Worm (Caenorhabditis elegans) whole organism, early embryonic: ENCODE measurements around the gene F38B6.3.

Source experiments
- B0310.2 ChIP-seq: sonication (generic microtip); optimal IDR thresholded peaks from 2 replicates; lab custom pipeline; 2016; ENCODE audit warnings: mild to moderate bottlenecking, missing genetic modification characterization, missing compliant biosample characterization
- F13C5.2 ChIP-seq: sonication (generic microtip); optimal IDR thresholded peaks from 2 replicates; lab custom pipeline; 2017; ENCODE audit warnings: mild to moderate bottlenecking, missing genetic modification characterization, inconsistent platforms, missing compliant biosample characterization
- aly-1 ChIP-seq: sonication (generic microtip); optimal IDR thresholded peaks from 2 replicates; lab custom pipeline; 2016; ENCODE audit warnings: missing genetic modification characterization, missing compliant biosample characterization
- ama-1 ChIP-seq: fragments of 150-350 bp; optimal IDR thresholded peaks from 2 replicates; lab custom pipeline; 2014
- ceh-13 ChIP-seq: fragments of 200-800 bp; sonication (Bioruptor generic); optimal IDR thresholded peaks from 2 replicates; lab custom pipeline; 2018; ENCODE audit warnings: mild to moderate bottlenecking, missing genetic modification characterization, missing compliant biosample characterization
- ceh-36 ChIP-seq: sonication (generic microtip); optimal IDR thresholded peaks from 2 replicates; lab custom pipeline; 2016; ENCODE audit warnings: missing genetic modification characterization, inconsistent platforms, missing compliant biosample characterization
- ets-7 ChIP-seq: sonication (generic microtip); optimal IDR thresholded peaks from 2 replicates; lab custom pipeline; 2016; ENCODE audit warnings: missing genotype, missing genetic modification characterization, missing compliant biosample characterization
- flt-1 ChIP-seq: fragments of 200-800 bp; sonication (Bioruptor generic); IDR thresholded peaks from 2 replicates; pipeline ENCODE4 v1.3.6; 2022; ENCODE audit warnings: missing genetic modification characterization, missing compliant biosample characterization
- hmbx-1 ChIP-seq: sonication (generic microtip); optimal IDR thresholded peaks from 2 replicates; lab custom pipeline; 2016; ENCODE audit warnings: mild to moderate bottlenecking, missing genetic modification characterization, missing compliant biosample characterization
- hmg-4 ChIP-seq: fragments of 200-800 bp; sonication (Bioruptor generic); optimal IDR thresholded peaks from 2 replicates; lab custom pipeline; 2018; ENCODE audit warnings: mild to moderate bottlenecking, missing genetic modification characterization, missing compliant biosample characterization
- hnd-1 ChIP-seq: sonication (generic microtip); optimal IDR thresholded peaks from 2 replicates; lab custom pipeline; 2016; ENCODE audit warnings: missing genetic modification characterization, missing compliant biosample characterization
- pes-1 ChIP-seq: fragments of 200-800 bp; sonication (Bioruptor generic); IDR thresholded peaks from 2 replicates; pipeline ENCODE4 v1.3.6; 2022; ENCODE audit warnings: missing genetic modification reagents, missing genetic modification characterization, missing compliant biosample characterization
- scrt-1 ChIP-seq: fragments of 200-800 bp; sonication (Bioruptor generic); IDR thresholded peaks from 2 replicates; pipeline ENCODE4 v1.3.6; 2022; ENCODE audit warnings: missing genetic modification characterization, missing compliant biosample characterization
- sea-1 ChIP-seq: fragments of 200-800 bp; sonication (Bioruptor generic); conservative IDR thresholded peaks from 2 replicates; pipeline ENCODE4 v1.3.6; 2022; ENCODE audit warnings: missing genetic modification characterization, missing compliant biosample characterization
- tbx-11 ChIP-seq: fragments of 200-800 bp; sonication (Bioruptor generic); IDR thresholded peaks from 2 replicates; pipeline ENCODE4 v1.3.6; 2022; ENCODE audit warnings: missing genetic modification characterization, missing compliant biosample characterization
- tbx-37 ChIP-seq: fragments of 200-800 bp; sonication (Bioruptor generic); conservative IDR thresholded peaks from 2 replicates; pipeline ENCODE4 v1.3.6; 2022; ENCODE audit warnings: missing genetic modification reagents, missing genetic modification characterization, missing compliant biosample characterization
- tra-4 ChIP-seq: sonication (generic microtip); optimal IDR thresholded peaks from 2 replicates; lab custom pipeline; 2017; ENCODE audit warnings: missing genetic modification characterization, missing compliant biosample characterization

The F38B6.3 gene

ce11 chrX:6693331-6693730 is at the start of gene F38B6.3:
TSS of gene F38B6.3 (plus strand) at chrX:6693631.
- TF ChIP-seq tra-4 (tag; lab: Kevin White, UChicago), result no peak
- TF ChIP-seq B0310.2 (tag; lab: Kevin White, UChicago), result no peak

ce11 chrX:6644971-6645704 is 48.3 kb upstream of the F38B6.3 start, which contains the start of gene C56E10.3:
TSS of gene C56E10.3 (plus strand) at chrX:6645654.
- TF ChIP-seq ets-7 (tag; lab: Kevin White, UChicago) (no peak), tbx-37 (no peak), hnd-1 (tag; lab: Kevin White, UChicago) (no peak), sea-1 (no peak), F13C5.2 (tag; lab: Kevin White, UChicago) (no peak), aly-1 (tag; lab: Kevin White, UChicago) (no peak), scrt-1 (GFP tag; lab: Robert Waterston, UW) (no peak), ama-1 (lab: Kevin White, UChicago) (no peak), B0310.2 (tag; lab: Kevin White, UChicago) (no peak), hmg-4 (no peak), pes-1 (GFP tag; lab: Robert Waterston, UW) (no peak), ceh-36 (tag; lab: Kevin White, UChicago) (no peak), tra-4 (tag; lab: Kevin White, UChicago) (no peak), flt-1 (GFP tag; lab: Robert Waterston, UW) (no peak), hmbx-1 (tag; lab: Kevin White, UChicago) (no peak), tbx-11 (no peak), ceh-13 (GFP tag; lab: Kevin White, UChicago) (no peak)

- no peak for TF ChIP-seq sea-1
Observed at ce11 chrX:6646387-6647061, 46.9 kb upstream of the F38B6.3 start.

- no peak for TF ChIP-seq aly-1 (tag; lab: Kevin White, UChicago)
- TF ChIP-seq tbx-37, result no peak
- no peak for TF ChIP-seq ets-7 (tag; lab: Kevin White, UChicago)
- TF ChIP-seq pes-1 (GFP tag; lab: Robert Waterston, UW), result no peak
- TF ChIP-seq ceh-36 (tag; lab: Kevin White, UChicago), result no peak
- no peak for TF ChIP-seq hmbx-1 (tag; lab: Kevin White, UChicago)
- no peak for TF ChIP-seq scrt-1 (GFP tag; lab: Robert Waterston, UW)
- no peak for TF ChIP-seq flt-1 (GFP tag; lab: Robert Waterston, UW)
- TF ChIP-seq F13C5.2 (tag; lab: Kevin White, UChicago), result no peak
- no peak for TF ChIP-seq B0310.2 (tag; lab: Kevin White, UChicago)
- TF ChIP-seq tbx-11, result no peak
- no peak for TF ChIP-seq ceh-13 (GFP tag; lab: Kevin White, UChicago)
- TF ChIP-seq ama-1 (lab: Kevin White, UChicago), result no peak
- TF ChIP-seq sea-1, result no peak
- no peak for TF ChIP-seq hmg-4
- no peak for TF ChIP-seq hnd-1 (tag; lab: Kevin White, UChicago)
Observed at ce11 chrX:6649573-6649972, 43.9 kb upstream of the F38B6.3 start.

ce11 chrX:6653173-6653572 is 40.3 kb upstream of the F38B6.3 start:
- TF ChIP-seq tra-4 (tag; lab: Kevin White, UChicago) (no peak), hmg-4 (no peak), ama-1 (lab: Kevin White, UChicago) (no peak), tbx-37 (no peak), ets-7 (tag; lab: Kevin White, UChicago) (no peak)

ce11 chrX:6654139-6654538 is 39.3 kb upstream of the F38B6.3 start:
- no peak for TF ChIP-seq ets-7 (tag; lab: Kevin White, UChicago)
- no peak for TF ChIP-seq B0310.2 (tag; lab: Kevin White, UChicago)
- TF ChIP-seq F13C5.2 (tag; lab: Kevin White, UChicago), result no peak
- TF ChIP-seq hnd-1 (tag; lab: Kevin White, UChicago), result no peak
- no peak for TF ChIP-seq ceh-13 (GFP tag; lab: Kevin White, UChicago)
- TF ChIP-seq pes-1 (GFP tag; lab: Robert Waterston, UW), result no peak
- TF ChIP-seq hmbx-1 (tag; lab: Kevin White, UChicago), result no peak
- TF ChIP-seq hmg-4, result no peak
- TF ChIP-seq sea-1, result no peak
- no peak for TF ChIP-seq tbx-11
- no peak for TF ChIP-seq ama-1 (lab: Kevin White, UChicago)

- no peak for TF ChIP-seq sea-1
- no peak for TF ChIP-seq hnd-1 (tag; lab: Kevin White, UChicago)
- no peak for TF ChIP-seq hmbx-1 (tag; lab: Kevin White, UChicago)
- no peak for TF ChIP-seq aly-1 (tag; lab: Kevin White, UChicago)
- TF ChIP-seq ceh-13 (GFP tag; lab: Kevin White, UChicago), result no peak
- no peak for TF ChIP-seq flt-1 (GFP tag; lab: Robert Waterston, UW)
- TF ChIP-seq B0310.2 (tag; lab: Kevin White, UChicago), result no peak
- TF ChIP-seq F13C5.2 (tag; lab: Kevin White, UChicago), result no peak
- TF ChIP-seq scrt-1 (GFP tag; lab: Robert Waterston, UW), result no peak
- no peak for TF ChIP-seq ama-1 (lab: Kevin White, UChicago)
- TF ChIP-seq hmg-4, result no peak
- TF ChIP-seq tbx-11, result no peak
- no peak for TF ChIP-seq pes-1 (GFP tag; lab: Robert Waterston, UW)
Observed at ce11 chrX:6655163-6655562, 38.3 kb upstream of the F38B6.3 start, which contains the start of gene nhr-173. TSS of gene nhr-173 (plus strand) at chrX:6655528.
